Fruit fly (Drosophila melanogaster) whole organism, embryonic: ENCODE results near the gene ph-d.

Source experiments
- Blimp-1 ChIP-seq: fragments of 200-800 bp; sonication (Bioruptor generic); optimal IDR thresholded peaks from 3 replicates; lab custom pipeline; 2018; ENCODE audit warnings: missing biosample characterization, missing genetic modification characterization, mild to moderate bottlenecking, moderate library complexity, missing genetic modification reagents
- BtbVII ChIP-seq: fragments of 200-800 bp; sonication (Bioruptor generic); optimal IDR thresholded peaks from 3 replicates; lab custom pipeline; 2017; ENCODE audit warnings: missing biosample characterization, mild to moderate bottlenecking, missing genetic modification characterization
- Bteb2 ChIP-seq: fragments of 200-800 bp; sonication (Bioruptor generic); optimal IDR thresholded peaks from 2 replicates; lab custom pipeline; 2016; ENCODE audit warnings: missing biosample characterization, missing genetic modification characterization
- CG10431 ChIP-seq: fragments of 200-800 bp; sonication (Bioruptor generic); optimal IDR thresholded peaks from 3 replicates; lab custom pipeline; 2018; ENCODE audit warnings: missing biosample characterization, mild to moderate bottlenecking, missing genetic modification characterization
- CG10543 ChIP-seq: fragments of 200-800 bp; sonication (Bioruptor generic); optimal IDR thresholded peaks from 3 replicates; lab custom pipeline; 2017; ENCODE audit warnings: missing biosample characterization, mild to moderate bottlenecking, missing genetic modification characterization, moderate library complexity
- CG10565 ChIP-seq: fragments of 200-800 bp; sonication (Bioruptor generic); optimal IDR thresholded peaks from 3 replicates; lab custom pipeline; 2016; ENCODE audit warnings: missing biosample characterization, mild to moderate bottlenecking, missing genetic modification characterization
- CG10654 ChIP-seq: fragments of 200-800 bp; sonication (Bioruptor generic); optimal IDR thresholded peaks from 2 replicates; lab custom pipeline; 2016; ENCODE audit warnings: missing biosample characterization, missing genetic modification characterization
- CG11560 ChIP-seq: fragments of 200-800 bp; sonication (Bioruptor generic); IDR thresholded peaks from 3 replicates; pipeline ENCODE4 v1.3.6; 2022; ENCODE audit warnings: missing biosample characterization, missing genetic modification characterization
- CG11695 ChIP-seq: fragments of 200-800 bp; sonication (Bioruptor generic); IDR thresholded peaks from 3 replicates; pipeline ENCODE4 v1.3.6; 2022; ENCODE audit warnings: missing biosample characterization, missing genetic modification characterization
- CG12236 ChIP-seq: fragments of 200-800 bp; sonication (Bioruptor generic); optimal IDR thresholded peaks from 2 replicates; lab custom pipeline; 2016; ENCODE audit warnings: missing biosample characterization, missing genetic modification characterization
- CG12769 ChIP-seq: fragments of 200-800 bp; sonication (Bioruptor generic); optimal IDR thresholded peaks from 2 replicates; lab custom pipeline; 2019; ENCODE audit warnings: missing biosample characterization, mild to moderate bottlenecking, missing genetic modification characterization, moderate library complexity
- CG13775 ChIP-seq: fragments of 200-800 bp; sonication (Bioruptor generic); optimal IDR thresholded peaks from 3 replicates; lab custom pipeline; 2017; ENCODE audit warnings: missing biosample characterization, mild to moderate bottlenecking, missing genetic modification characterization
- CG15269 ChIP-seq: fragments of 200-800 bp; sonication (Bioruptor generic); optimal IDR thresholded peaks from 2 replicates; lab custom pipeline; 2018; ENCODE audit warnings: missing biosample characterization, mild to moderate bottlenecking, missing genetic modification characterization, moderate library complexity
- CG1602 ChIP-seq: fragments of 200-800 bp; sonication (Bioruptor generic); optimal IDR thresholded peaks from 3 replicates; lab custom pipeline; 2016; ENCODE audit warnings: missing biosample characterization, missing genetic modification characterization
- CG1832 ChIP-seq: fragments of 200-800 bp; sonication (Bioruptor generic); optimal IDR thresholded peaks from 2 replicates; lab custom pipeline; 2017; ENCODE audit warnings: missing biosample characterization, mild to moderate bottlenecking, missing genetic modification characterization, inconsistent platforms
- CG18476 ChIP-seq: fragments of 200-800 bp; sonication (Bioruptor generic); optimal IDR thresholded peaks from 2 replicates; lab custom pipeline; 2016; ENCODE audit warnings: missing biosample characterization, mild to moderate bottlenecking, missing genetic modification characterization
- CG2129 ChIP-seq: fragments of 200-800 bp; sonication (Bioruptor generic); IDR thresholded peaks from 2 replicates; pipeline ENCODE4 v1.3.6; 2022; ENCODE audit warnings: missing biosample characterization, missing genetic modification characterization; ENCODE audit not compliant: partially characterized antibody
- CG2875 ChIP-seq: fragments of 200-800 bp; sonication (Bioruptor generic); optimal IDR thresholded peaks from 2 replicates; lab custom pipeline; 2017; ENCODE audit warnings: missing biosample characterization, mild to moderate bottlenecking, missing genetic modification characterization, missing genetic modification reagents
- CG31224 ChIP-seq: fragments of 200-800 bp; sonication (Bioruptor generic); IDR thresholded peaks from 2 replicates; pipeline ENCODE4 v1.3.6; 2022; ENCODE audit warnings: missing biosample characterization, missing genetic modification characterization
- CG3995 ChIP-seq: fragments of 200-800 bp; sonication (Bioruptor generic); optimal IDR thresholded peaks from 3 replicates; lab custom pipeline; 2016; ENCODE audit warnings: missing biosample characterization, missing genetic modification characterization
- CG5245 ChIP-seq: fragments of 200-800 bp; sonication (Bioruptor generic); optimal IDR thresholded peaks from 3 replicates; lab custom pipeline; 2016; ENCODE audit warnings: missing biosample characterization, missing genetic modification characterization
- CG7357 ChIP-seq: fragments of 200-800 bp; sonication (Bioruptor generic); IDR thresholded peaks from 3 replicates; pipeline ENCODE4 v1.3.6; 2022; ENCODE audit warnings: missing biosample characterization, missing genetic modification characterization
- CG7963 ChIP-seq: fragments of 200-800 bp; sonication (Bioruptor generic); IDR thresholded peaks from 3 replicates; pipeline ENCODE4 v1.3.6; 2022; ENCODE audit warnings: missing biosample characterization, missing genetic modification characterization; ENCODE audit not compliant: partially characterized antibody
- Chrac-16 ChIP-seq: fragments of 200-800 bp; sonication (Bioruptor generic); optimal IDR thresholded peaks from 3 replicates; lab custom pipeline; 2016; ENCODE audit warnings: missing biosample characterization, missing genetic modification characterization
- D ChIP-seq, 2 experiments: fragments of 200-800 bp in 1 of 2; fragments of >200 bp in 1 of 2; sonication (Bioruptor generic) in 1 of 2; optimal IDR thresholded peaks; 2 replicates in 1 of 2; 3 replicates in 1 of 2; lab custom pipeline; 2017; ENCODE audit warnings: mild to moderate bottlenecking in 1 of 2, missing biosample characterization in 1 of 2, missing genetic modification characterization in 1 of 2, missing genetic modification reagents in 1 of 2
- D19A ChIP-seq: fragments of 200-800 bp; optimal IDR thresholded peaks from 3 replicates; lab custom pipeline; 2019; ENCODE audit warnings: missing biosample characterization, mild to moderate bottlenecking, missing genetic modification characterization, moderate library complexity
- H15 ChIP-seq: fragments of 200-800 bp; sonication (Bioruptor generic); IDR thresholded peaks from 3 replicates; pipeline ENCODE4 v1.3.6; 2022; ENCODE audit warnings: missing biosample characterization, missing genetic modification characterization
- HLHmδ ChIP-seq: fragments of 200-800 bp; sonication (Bioruptor generic); optimal IDR thresholded peaks from 2 replicates; lab custom pipeline; 2018; ENCODE audit warnings: missing biosample characterization, mild to moderate bottlenecking, missing genetic modification characterization, moderate library complexity
- HmgZ ChIP-seq: fragments of 200-800 bp; sonication (Bioruptor generic); optimal IDR thresholded peaks from 2 replicates; lab custom pipeline; 2018; ENCODE audit warnings: missing biosample characterization, mild to moderate bottlenecking, missing genetic modification characterization
- Hmr ChIP-seq: fragments of 200-800 bp; sonication (Bioruptor generic); optimal IDR thresholded peaks from 3 replicates; lab custom pipeline; 2017; ENCODE audit warnings: mild to moderate bottlenecking, missing biosample characterization, missing genetic modification reagents, missing genetic modification characterization
- Oaz ChIP-seq: fragments of 200-800 bp; sonication (Bioruptor generic); IDR thresholded peaks from 2 replicates; pipeline ENCODE4 v1.3.6; 2022; ENCODE audit warnings: missing biosample characterization, missing genetic modification characterization
- Oli ChIP-seq: fragments of 200-800 bp; sonication (Bioruptor generic); optimal IDR thresholded peaks from 2 replicates; lab custom pipeline; 2018; ENCODE audit warnings: missing biosample characterization, mild to moderate bottlenecking, missing genetic modification characterization, moderate library complexity
- cad ChIP-seq: fragments of >200 bp; optimal IDR thresholded peaks from 2 replicates; lab custom pipeline; 2017; ENCODE audit warnings: missing biosample characterization, missing genetic modification characterization
- cato ChIP-seq: fragments of 200-800 bp; sonication (Bioruptor generic); optimal IDR thresholded peaks from 2 replicates; lab custom pipeline; 2016; ENCODE audit warnings: missing biosample characterization, missing genetic modification characterization, borderline replicate concordance
- danr ChIP-seq: fragments of 200-800 bp; sonication (Bioruptor generic); IDR thresholded peaks from 2 replicates; pipeline ENCODE4 v1.3.6; 2022; ENCODE audit warnings: missing biosample characterization, missing genetic modification characterization
- dmrt99B ChIP-seq: fragments of 200-800 bp; sonication (Bioruptor generic); optimal IDR thresholded peaks from 2 replicates; lab custom pipeline; 2018; ENCODE audit warnings: missing biosample characterization, mild to moderate bottlenecking, missing genetic modification characterization, moderate library complexity
- hb ChIP-seq: fragments of 200-800 bp; sonication (Bioruptor generic); IDR thresholded peaks from 3 replicates; pipeline ENCODE4 v1.3.6; 2022; ENCODE audit warnings: missing biosample characterization, missing genetic modification characterization; ENCODE audit not compliant: partially characterized antibody
- kay ChIP-seq: fragments of 200-800 bp; sonication (Bioruptor generic); optimal IDR thresholded peaks from 2 replicates; lab custom pipeline; 2016; ENCODE audit warnings: missing biosample characterization, missing genetic modification characterization
- ken ChIP-seq: fragments of 200-800 bp; sonication (Bioruptor generic); IDR thresholded peaks from 3 replicates; pipeline ENCODE4 v1.3.6; 2022; ENCODE audit warnings: missing biosample characterization, missing genetic modification characterization
- mam ChIP-seq: fragments of 200-800 bp; sonication (Bioruptor generic); optimal IDR thresholded peaks from 3 replicates; lab custom pipeline; 2016; ENCODE audit warnings: missing biosample characterization, missing genetic modification characterization
- p53 ChIP-seq: fragments of 200-800 bp; sonication (Bioruptor generic); optimal IDR thresholded peaks from 2 replicates; lab custom pipeline; 2016; ENCODE audit warnings: missing biosample characterization, missing genetic modification characterization
- slbo ChIP-seq: fragments of 200-800 bp; sonication (Bioruptor generic); IDR thresholded peaks from 2 replicates; pipeline ENCODE4 v1.3.6; 2022; ENCODE audit warnings: missing biosample characterization, missing genetic modification characterization
- stc ChIP-seq: fragments of 200-800 bp; sonication (Bioruptor generic); IDR thresholded peaks from 2 replicates; pipeline ENCODE4 v1.3.6; 2022; ENCODE audit warnings: missing biosample characterization, missing genetic modification characterization
- toy ChIP-seq: fragments of 200-800 bp; sonication (Bioruptor generic); IDR thresholded peaks from 2 replicates; pipeline ENCODE4 v1.3.6; 2022; ENCODE audit warnings: missing biosample characterization, missing genetic modification characterization
- vfl ChIP-seq: fragments of 200-800 bp; sonication (Bioruptor generic); optimal IDR thresholded peaks from 2 replicates; lab custom pipeline; 2016; ENCODE audit warnings: missing biosample characterization, missing genetic modification characterization
- wdn ChIP-seq: fragments of 200-800 bp; sonication (Bioruptor generic); IDR thresholded peaks from 2 replicates; pipeline ENCODE4 v1.3.6; 2022; ENCODE audit warnings: missing biosample characterization, missing genetic modification characterization
- zf30C ChIP-seq: fragments of 200-800 bp; sonication (Bioruptor generic); optimal IDR thresholded peaks from 3 replicates; lab custom pipeline; 2018; ENCODE audit warnings: missing biosample characterization, mild to moderate bottlenecking, missing genetic modification characterization

Gene ph-d

dm6 chrX:2123965-2124688, 1.0 kb upstream of the ph-d start (continued):
- TF ChIP-seq D (optimal IDR thresholded peaks at IDR 0.05; lab: Kevin White, UChicago) (no peak), D (GFP tag; optimal IDR thresholded peaks at IDR 0.05; lab: Kevin White, UChicago) (peak; percentile 99), D19A (tag; lab: Kevin White, UChicago) (peak; percentile 97), slbo (GFP tag; lab: Robert Waterston, UW) (peak; percentile 95), H15 (GFP tag; lab: Robert Waterston, UW) (peak; percentile 90), stc (GFP tag; lab: Robert Waterston, UW) (peak; percentile 89), p53 (GFP tag; lab: Kevin White, UChicago) (no peak), cad (GFP tag; lab: Kevin White, UChicago) (peak; percentile 2), vfl (GFP tag; lab: Kevin White, UChicago) (peak; percentile 68), ken (peak; percentile 92), CG11560 (tag; lab: Robert Waterston, UW) (peak; percentile 80), CG1832 (peak; percentile 21), kay (peak; percentile 73), cato (GFP tag; lab: Kevin White, UChicago) (peak; percentile 81), CG10565 (peak; percentile 80), CG3995 (GFP tag; lab: Kevin White, UChicago) (peak; percentile 48), CG12769 (no peak), hb (peak; percentile 55; the same call in 1 of the 3 replicates), zf30C (GFP tag; lab: Kevin White, UChicago) (peak; percentile 35), BtbVII (GFP tag; lab: Kevin White, UChicago) (peak; percentile 98), HLHmδ (no peak), CG2129 (GFP tag; lab: Robert Waterston, UW) (no peak), CG10431 (GFP tag; lab: Kevin White, UChicago) (peak; percentile 94), CG11695 (GFP tag; lab: Robert Waterston, UW) (peak; percentile 96), CG13775 (GFP tag; lab: Kevin White, UChicago) (peak; percentile 99)

DNA sequence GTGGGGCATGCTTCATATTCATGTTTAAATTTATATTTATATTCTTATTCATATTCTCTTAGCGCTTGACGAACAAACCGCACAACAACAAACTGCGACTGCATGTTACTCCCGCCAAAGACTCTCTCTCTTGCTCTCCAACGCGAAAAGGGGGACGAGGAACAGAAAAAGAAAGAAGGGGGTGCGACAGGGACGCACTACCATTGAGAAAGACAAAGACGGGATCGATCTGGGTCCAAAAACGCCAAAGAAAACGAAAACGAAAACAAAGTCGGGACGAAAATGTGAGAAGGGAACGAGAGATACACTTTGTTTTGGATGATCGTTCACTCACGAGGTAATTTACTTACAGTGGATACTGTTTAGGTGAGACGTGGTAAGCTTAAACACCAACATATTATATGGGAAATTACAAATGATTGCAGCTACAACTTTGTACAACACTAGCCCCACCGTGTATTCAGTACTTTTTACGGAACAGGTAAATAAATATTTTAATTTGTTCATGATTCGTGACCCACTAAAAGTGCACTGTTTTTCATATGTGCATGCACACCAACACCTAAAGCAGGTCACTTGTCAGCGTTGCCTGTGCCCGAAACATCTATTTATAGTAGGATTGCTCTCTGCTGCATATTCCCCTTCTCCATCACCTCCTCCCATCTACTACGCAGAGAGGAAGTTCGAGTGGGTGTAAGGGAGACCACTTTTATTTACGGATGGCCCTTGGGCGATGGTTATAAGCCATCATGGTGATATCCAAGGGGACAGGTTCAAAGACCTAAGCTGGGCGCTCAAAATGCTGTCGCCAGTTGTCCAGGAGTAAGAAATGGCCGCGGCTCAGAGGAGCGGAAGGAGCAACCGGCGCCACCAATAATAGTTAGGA, 1.1 kb downstream of the ph-d start:
- TF ChIP-seq Oaz (GFP tag; lab: Robert Waterston, UW) = no peak
- TF ChIP-seq wdn (GFP tag; lab: Robert Waterston, UW) = no peak
- no peak for TF ChIP-seq CG15269 (tag; lab: Kevin White, UChicago)
- TF ChIP-seq danr (GFP tag; lab: Robert Waterston, UW) = no peak
- TF ChIP-seq CG7963 (GFP tag; lab: Robert Waterston, UW) = no peak
- no peak for TF ChIP-seq CG10654 (GFP tag; lab: Kevin White, UChicago)
- no peak for TF ChIP-seq D (optimal IDR thresholded peaks at IDR 0.05; lab: Kevin White, UChicago)
- peak; percentile 46 for TF ChIP-seq D (GFP tag; optimal IDR thresholded peaks at IDR 0.05; lab: Kevin White, UChicago)
- TF ChIP-seq toy (GFP tag; lab: Robert Waterston, UW) = no peak
- peak; percentile 8 for TF ChIP-seq CG18476
- no peak for TF ChIP-seq Hmr (GFP tag; lab: Kevin White, UChicago)
- TF ChIP-seq mam (GFP tag; lab: Kevin White, UChicago) = no peak
- peak; percentile 15 for TF ChIP-seq CG2875 (GFP tag; lab: Kevin White, UChicago)
- no peak for TF ChIP-seq HmgZ (tag; lab: Kevin White, UChicago)
- peak; percentile 32 for TF ChIP-seq Oli (tag; lab: Kevin White, UChicago)
- TF ChIP-seq Bteb2 (GFP tag; lab: Kevin White, UChicago) = no peak
- no peak for TF ChIP-seq dmrt99B
- TF ChIP-seq Blimp-1 (GFP tag; lab: Kevin White, UChicago) = peak; percentile 75
- TF ChIP-seq CG31224 (GFP tag; lab: Robert Waterston, UW) = no peak
- no peak for TF ChIP-seq CG1602 (GFP tag; lab: Kevin White, UChicago)
- no peak for TF ChIP-seq CG7357 (GFP tag; lab: Robert Waterston, UW)
- no peak for TF ChIP-seq CG10543
- TF ChIP-seq Chrac-16 (GFP tag; lab: Kevin White, UChicago) = peak; percentile 4
- no peak for TF ChIP-seq CG5245
- TF ChIP-seq CG12236 (GFP tag; lab: Kevin White, UChicago) = no peak
